In the genomic region with DNA sequence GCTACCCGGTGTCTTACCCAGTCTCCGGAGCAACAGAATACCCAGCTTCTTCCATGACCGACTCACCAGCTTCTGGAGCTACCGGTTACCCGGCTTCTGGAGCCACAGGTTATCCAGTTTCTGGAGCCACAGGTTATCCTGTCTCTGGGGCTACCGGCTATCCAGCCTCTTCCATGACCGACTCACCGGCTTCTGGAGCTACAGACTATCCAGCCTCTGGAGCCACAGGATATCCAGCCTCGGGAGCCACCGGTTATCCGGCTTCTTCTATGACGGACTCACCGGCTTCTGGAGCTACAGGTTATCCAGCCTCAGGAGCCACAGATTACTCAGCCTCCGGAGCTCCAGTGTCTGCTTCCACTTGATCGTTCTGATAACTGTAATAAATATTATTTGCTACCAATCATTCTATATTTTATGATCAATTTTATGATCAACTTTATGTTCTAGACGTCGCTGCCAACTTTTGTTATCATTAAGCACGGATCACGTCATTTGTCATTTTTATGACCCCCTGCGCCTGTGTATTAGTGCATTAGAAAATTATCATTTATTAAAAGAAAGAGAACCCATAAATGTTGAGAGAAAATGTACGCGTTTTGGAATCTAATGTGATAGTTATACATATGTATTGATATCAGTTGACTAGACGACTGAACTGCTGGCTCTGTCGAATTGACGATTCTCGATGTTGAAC, we compare ENCODE assay signal across 5 worm cellular contexts.
TF ChIP-seq lines count a peak whose summit lies in the region.

No protein-coding gene starts in this region.

TF ChIP-seq in whole organism, L1 larva, 84 proteins besides CTCF, POLR2A, EP300 and RAD21:
- TF ChIP-seq ceh-88 (GFP tag; IDR thresholded peaks at IDR 0.05; lab: Robert Waterston, UW) (no peak), unc-86 (tag; optimal IDR thresholded peaks at IDR 0.05; lab: Kevin White, UChicago) (no peak), F16B12.6 (tag; optimal IDR thresholded peaks at IDR 0.05; lab: Kevin White, UChicago) (no peak), mep-1 (tag; optimal IDR thresholded peaks at IDR 0.05; lab: Kevin White, UChicago) (no peak), rnt-1 (tag; optimal IDR thresholded peaks at IDR 0.05; lab: Kevin White, UChicago) (no peak), ets-5 (GFP tag; IDR thresholded peaks at IDR 0.05; lab: Robert Waterston, UW) (no peak), swsn-7 (tag; optimal IDR thresholded peaks at IDR 0.05; lab: Kevin White, UChicago) (no peak), zag-1 (tag; optimal IDR thresholded peaks at IDR 0.05; lab: Kevin White, UChicago) (no peak), lin-35 (GFP tag; optimal IDR thresholded peaks at IDR 0.05; lab: Kevin White, UChicago) (peak in 1 of 2 experiments; percentile 18), mdl-1 (tag; optimal IDR thresholded peaks at IDR 0.05; lab: Kevin White, UChicago) (no peak), elt-2 (tag; optimal IDR thresholded peaks at IDR 0.05; lab: Kevin White, UChicago) (peak; percentile 78)

TF ChIP-seq in whole organism, L2 larva, 48 proteins besides CTCF, POLR2A, EP300 and RAD21:
- TF ChIP-seq gmeb-1 (tag; optimal IDR thresholded peaks at IDR 0.05; lab: Kevin White, UChicago) (peak; percentile 3), fos-1 (tag; optimal IDR thresholded peaks at IDR 0.05; lab: Kevin White, UChicago) (peak; percentile 70), sma-9 (GFP tag; optimal IDR thresholded peaks at IDR 0.05; lab: Kevin White, UChicago) (peak; percentile 78), sma-9 (tag; optimal IDR thresholded peaks at IDR 0.05; lab: Kevin White, UChicago) (no peak), crh-2 (tag; optimal IDR thresholded peaks at IDR 0.05; lab: Kevin White, UChicago) (peak; percentile 60), nhr-25 (tag; optimal IDR thresholded peaks at IDR 0.05; lab: Kevin White, UChicago) (no peak)

TF ChIP-seq in whole organism, L3 larva, 47 proteins besides CTCF, POLR2A, EP300 and RAD21:
- TF ChIP-seq ceh-9 (tag; optimal IDR thresholded peaks at IDR 0.05; lab: Kevin White, UChicago) (no peak), elt-2 (tag; optimal IDR thresholded peaks at IDR 0.05; lab: Kevin White, UChicago) (peak; percentile 93), sea-2 (GFP tag; optimal IDR thresholded peaks at IDR 0.05; lab: Kevin White, UChicago) (no peak), jun-1 (tag; optimal IDR thresholded peaks at IDR 0.05; lab: Kevin White, UChicago) (peak; percentile 12), pqm-1 (tag; optimal IDR thresholded peaks at IDR 0.05; lab: Kevin White, UChicago) (peak; percentile 95), eor-1 (tag; optimal IDR thresholded peaks at IDR 0.05; lab: Kevin White, UChicago) (no peak), skn-1 (tag; optimal IDR thresholded peaks at IDR 0.05; lab: Kevin White, UChicago) (no peak), nhr-25 (tag; optimal IDR thresholded peaks at IDR 0.05; lab: Kevin White, UChicago) (no peak)

TF ChIP-seq in whole organism, L4 larva, 104 proteins besides CTCF, POLR2A, EP300 and RAD21 (continues in another document):
- peak; percentile 85 for TF ChIP-seq dmd-6 (GFP tag; IDR thresholded peaks at IDR 0.05; lab: Robert Waterston, UW)
- TF ChIP-seq lim-7 (GFP tag; IDR thresholded peaks at IDR 0.05; lab: Robert Waterston, UW) = no peak
- TF ChIP-seq lir-3 (tag; optimal IDR thresholded peaks at IDR 0.05; lab: Kevin White, UChicago) = no peak
- TF ChIP-seq F26F4.8 (GFP tag; conservative IDR thresholded peaks at IDR 0.05; lab: Robert Waterston, UW) = no peak
- peak; percentile 85 for TF ChIP-seq pqm-1 (tag; optimal IDR thresholded peaks at IDR 0.05; lab: Kevin White, UChicago)
- TF ChIP-seq ceh-82 (tag; optimal IDR thresholded peaks at IDR 0.05; lab: Kevin White, UChicago) = no peak
- peak; percentile 41 for TF ChIP-seq hlh-30 (tag; optimal IDR thresholded peaks at IDR 0.05; lab: Kevin White, UChicago; ENCODE audit: insufficient read depth)
- peak; percentile 73 for TF ChIP-seq nhr-28 (tag; optimal IDR thresholded peaks at IDR 0.05; lab: Kevin White, UChicago)
- TF ChIP-seq madf-9 (GFP tag; conservative IDR thresholded peaks at IDR 0.05; lab: Robert Waterston, UW) = no peak
- TF ChIP-seq lin-39 (tag; optimal IDR thresholded peaks at IDR 0.05; lab: Kevin White, UChicago) = no peak
- TF ChIP-seq ama-1 (optimal IDR thresholded peaks at IDR 0.05; lab: Kevin White, UChicago) = no peak
- TF ChIP-seq nhr-76 (tag; optimal IDR thresholded peaks at IDR 0.05; lab: Kevin White, UChicago) = no peak
- TF ChIP-seq nhr-48 (tag; optimal IDR thresholded peaks at IDR 0.05; lab: Kevin White, UChicago) = peak; percentile 60
- TF ChIP-seq mep-1 (tag; optimal IDR thresholded peaks at IDR 0.05; lab: Kevin White, UChicago) = peak; percentile 13
- no peak for TF ChIP-seq lin-1 (GFP tag; IDR thresholded peaks at IDR 0.05; lab: Robert Waterston, UW)
- TF ChIP-seq nhr-77 (tag; optimal IDR thresholded peaks at IDR 0.05; lab: Kevin White, UChicago) = peak; percentile 32
- peak; percentile 84 for TF ChIP-seq ceh-20 (GFP tag; IDR thresholded peaks at IDR 0.05; lab: Robert Waterston, UW)
- no peak for TF ChIP-seq mdl-1 (tag; optimal IDR thresholded peaks at IDR 0.05; lab: Kevin White, UChicago)
- TF ChIP-seq daf-16 (GFP tag; optimal IDR thresholded peaks at IDR 0.05; lab: Kevin White, UChicago) = peak in 1 of 2 experiments; percentile 39
- peak; percentile 94 for TF ChIP-seq daf-16 (tag; optimal IDR thresholded peaks at IDR 0.05; lab: Kevin White, UChicago)
- no peak for TF ChIP-seq F44E2.7 (GFP tag; IDR thresholded peaks at IDR 0.05; lab: Robert Waterston, UW)
- peak; percentile 81 for TF ChIP-seq dve-1 (tag; optimal IDR thresholded peaks at IDR 0.05; lab: Kevin White, UChicago; ENCODE audit: insufficient read depth)
- TF ChIP-seq unc-130 (GFP tag; optimal IDR thresholded peaks at IDR 0.05; lab: Kevin White, UChicago) = no peak
- no peak for TF ChIP-seq tag-97 (GFP tag; IDR thresholded peaks at IDR 0.05; lab: Robert Waterston, UW)
- peak; percentile 100 for TF ChIP-seq php-3 (GFP tag; IDR thresholded peaks at IDR 0.05; lab: Robert Waterston, UW)
- TF ChIP-seq egl-43 (GFP tag; IDR thresholded peaks at IDR 0.05; lab: Robert Waterston, UW) = 0 out of 2 replicates have a peak, but pooled peaks have one; percentile 8
- no peak for TF ChIP-seq mxl-2 (GFP tag; conservative IDR thresholded peaks at IDR 0.05; lab: Robert Waterston, UW)
- no peak for TF ChIP-seq daf-8 (GFP tag; IDR thresholded peaks at IDR 0.05; lab: Robert Waterston, UW)
- no peak for TF ChIP-seq Y48G9A.11 (GFP tag; IDR thresholded peaks at IDR 0.05; lab: Robert Waterston, UW)
- no peak for TF ChIP-seq ces-1 (GFP tag; optimal IDR thresholded peaks at IDR 0.05; lab: Kevin White, UChicago)
- peak; percentile 77 for TF ChIP-seq hlh-11 (tag; optimal IDR thresholded peaks at IDR 0.05; lab: Kevin White, UChicago)

TF ChIP-seq in whole organism, young adult, 124 proteins besides CTCF, POLR2A, EP300 and RAD21:
- TF ChIP-seq ceh-100 (GFP tag; IDR thresholded peaks at IDR 0.05; lab: Robert Waterston, UW) (no peak), nhr-80 (tag; optimal IDR thresholded peaks at IDR 0.05; lab: Kevin White, UChicago) (peak; percentile 79), unc-62 (GFP tag; optimal IDR thresholded peaks at IDR 0.05; lab: Kevin White, UChicago) (peak; percentile 16), atf-7 (tag; optimal IDR thresholded peaks at IDR 0.05; lab: Kevin White, UChicago) (peak; percentile 2), egrh-3 (GFP tag; IDR thresholded peaks at IDR 0.05; lab: Robert Waterston, UW) (peak; percentile 28; the same call in 1 of the 2 replicates), lir-1 (GFP tag; conservative IDR thresholded peaks at IDR 0.05; lab: Robert Waterston, UW) (no peak), attf-5 (GFP tag; optimal IDR thresholded peaks at IDR 0.05; lab: Kevin White, UChicago) (no peak), rec-8 (tag; optimal IDR thresholded peaks at IDR 0.05; lab: Kevin White, UChicago) (no peak), attf-3 (GFP tag; conservative IDR thresholded peaks at IDR 0.05; lab: Robert Waterston, UW) (no peak), zfh-2 (GFP tag; conservative IDR thresholded peaks at IDR 0.05; lab: Robert Waterston, UW) (peak; percentile 66), let-526 (GFP tag; IDR thresholded peaks at IDR 0.05; lab: Robert Waterston, UW) (no peak), hlh-12 (tag; optimal IDR thresholded peaks at IDR 0.05; lab: Kevin White, UChicago) (no peak)
